Fruit fly (Drosophila melanogaster): ENCODE data around the gene nkd.
A peak's percentile ranks its signal among the peaks of the same experiment; 100 is the strongest.

- TF ChIP-seq rn (GFP tag; IDR thresholded peaks at IDR 0.05) = no peak
- TF ChIP-seq CG32121 (GFP tag; IDR thresholded peaks at IDR 0.05) = no peak; the same call in 1 of the 2 replicates
- TF ChIP-seq CG13204 (GFP tag; optimal IDR thresholded peaks at IDR 0.05) = no peak
- TF ChIP-seq CG14655 (GFP tag; optimal IDR thresholded peaks at IDR 0.05) = no peak
- peak; percentile 35; the same call in 1 of the 3 replicates for TF ChIP-seq CG4496 (GFP tag; IDR thresholded peaks at IDR 0.05)
These were observed 505 bp downstream of the nkd start for dm6 chr3L:19044589-19045298.
